Fruit fly (Drosophila melanogaster) whole organism, embryonic: Measurements from ENCODE around the gene Gbs-70E.

Source experiments
- Atf3 ChIP-seq: fragments of 200-800 bp; sonication (Bioruptor generic); optimal IDR thresholded peaks from 3 replicates; lab custom pipeline; 2016; ENCODE audit warnings: missing biosample characterization, missing genetic modification characterization
- B-H2 ChIP-seq: fragments of 200-800 bp; sonication (Bioruptor generic); optimal IDR thresholded peaks from 2 replicates; lab custom pipeline; 2018; ENCODE audit warnings: missing biosample characterization, mild to moderate bottlenecking, missing genetic modification characterization
- C15 ChIP-seq: fragments of 200-800 bp; sonication (Bioruptor generic); IDR thresholded peaks from 3 replicates; pipeline ENCODE4 v1.3.6; 2022; ENCODE audit warnings: missing biosample characterization, missing genetic modification characterization
- CG10321 ChIP-seq: fragments of 200-800 bp; sonication (Bioruptor generic); IDR thresholded peaks from 2 replicates; pipeline ENCODE4 v1.3.6; 2022; ENCODE audit warnings: missing biosample characterization, missing genetic modification characterization
- CG14667 ChIP-seq: fragments of 200-800 bp; sonication (Bioruptor generic); IDR thresholded peaks from 2 replicates; pipeline ENCODE4 v1.3.6; 2022; ENCODE audit warnings: missing biosample characterization, missing genetic modification characterization
- CG15601 ChIP-seq: fragments of 200-800 bp; sonication (Bioruptor generic); optimal IDR thresholded peaks from 3 replicates; lab custom pipeline; 2019; ENCODE audit warnings: missing biosample characterization, mild to moderate bottlenecking, missing genetic modification characterization, moderate library complexity
- CG17829 ChIP-seq: fragments of 200-800 bp; optimal IDR thresholded peaks from 2 replicates; lab custom pipeline; 2019; ENCODE audit warnings: missing biosample characterization, mild to moderate bottlenecking, missing genetic modification characterization, moderate library complexity
- CG1832 ChIP-seq: fragments of 200-800 bp; sonication (Bioruptor generic); optimal IDR thresholded peaks from 2 replicates; lab custom pipeline; 2017; ENCODE audit warnings: missing biosample characterization, mild to moderate bottlenecking, missing genetic modification characterization, inconsistent platforms
- CG2199 ChIP-seq: fragments of 200-800 bp; sonication (Bioruptor generic); IDR thresholded peaks from 3 replicates; pipeline ENCODE4 v1.3.6; 2022; ENCODE audit warnings: missing biosample characterization, missing genetic modification characterization
- CG2678 ChIP-seq: fragments of 200-800 bp; sonication (Bioruptor generic); optimal IDR thresholded peaks from 3 replicates; lab custom pipeline; 2019; ENCODE audit warnings: missing biosample characterization, mild to moderate bottlenecking, missing genetic modification characterization, moderate library complexity
- CG3065 ChIP-seq: fragments of 200-800 bp; sonication (Bioruptor generic); optimal IDR thresholded peaks from 2 replicates; lab custom pipeline; 2016; ENCODE audit warnings: missing biosample characterization, missing genetic modification characterization
- CG7987 ChIP-seq: fragments of 200-800 bp; sonication (Bioruptor generic); optimal IDR thresholded peaks from 2 replicates; lab custom pipeline; 2018; ENCODE audit warnings: missing biosample characterization, mild to moderate bottlenecking, missing genetic modification characterization, moderate library complexity
- CoRest ChIP-seq: fragments of 200-800 bp; sonication (Bioruptor generic); optimal IDR thresholded peaks from 3 replicates; lab custom pipeline; 2018; ENCODE audit warnings: missing biosample characterization, mild to moderate bottlenecking, missing genetic modification characterization, moderate library complexity
- Deaf1 ChIP-seq: fragments of 200-800 bp; optimal IDR thresholded peaks from 3 replicates; lab custom pipeline; 2019; ENCODE audit warnings: missing biosample characterization, mild to moderate bottlenecking, missing genetic modification characterization, moderate library complexity
- Drgx ChIP-seq: fragments of 200-800 bp; sonication (Bioruptor generic); IDR thresholded peaks from 2 replicates; pipeline ENCODE4 v1.3.6; 2022; ENCODE audit warnings: missing biosample characterization, missing genetic modification characterization
- E2f1 ChIP-seq: fragments of 200-800 bp; sonication (Bioruptor generic); IDR thresholded peaks from 2 replicates; pipeline ENCODE4 v1.3.6; 2022; ENCODE audit warnings: missing biosample characterization, missing genetic modification characterization
- Fer2 ChIP-seq: fragments of 200-800 bp; sonication (Bioruptor generic); optimal IDR thresholded peaks from 2 replicates; lab custom pipeline; 2018; ENCODE audit warnings: missing biosample characterization, mild to moderate bottlenecking, missing genetic modification characterization, moderate library complexity
- Jarid2 ChIP-seq: fragments of 200-800 bp; sonication (Bioruptor generic); optimal IDR thresholded peaks from 3 replicates; lab custom pipeline; 2017; ENCODE audit warnings: mild to moderate bottlenecking, missing biosample characterization, missing genetic modification reagents, missing genetic modification characterization
- Myb ChIP-seq: fragments of 200-800 bp; sonication (Bioruptor generic); optimal IDR thresholded peaks from 2 replicates; lab custom pipeline; 2016; ENCODE audit warnings: missing biosample characterization, missing genetic modification characterization
- NC2β ChIP-seq: fragments of 200-800 bp; sonication (Bioruptor generic); optimal IDR thresholded peaks from 2 replicates; lab custom pipeline; 2016; ENCODE audit warnings: missing biosample characterization, missing genetic modification characterization
- Nf-YB ChIP-seq: fragments of 200-800 bp; sonication (Bioruptor generic); optimal IDR thresholded peaks from 3 replicates; lab custom pipeline; 2019; ENCODE audit warnings: missing biosample characterization, mild to moderate bottlenecking, missing genetic modification characterization, moderate library complexity
- NfI ChIP-seq: fragments of 200-800 bp; sonication (Bioruptor generic); optimal IDR thresholded peaks from 3 replicates; lab custom pipeline; 2018; ENCODE audit warnings: missing biosample characterization, mild to moderate bottlenecking, missing genetic modification characterization, moderate library complexity
- Scr ChIP-seq: fragments of 200-800 bp; sonication (Bioruptor generic); IDR thresholded peaks from 2 replicates; pipeline ENCODE4 v1.3.6; 2022; ENCODE audit warnings: missing biosample characterization, missing genetic modification characterization; ENCODE audit not compliant: partially characterized antibody
- Taf1 ChIP-seq: fragments of 200-800 bp; sonication (Bioruptor generic); IDR thresholded peaks from 2 replicates; pipeline ENCODE4 v1.3.6; 2022; ENCODE audit warnings: missing biosample characterization, missing genetic modification characterization
- abd-A ChIP-seq: fragments of 200-800 bp; sonication (Bioruptor generic); optimal IDR thresholded peaks from 3 replicates; lab custom pipeline; 2019; ENCODE audit warnings: missing biosample characterization, mild to moderate bottlenecking, missing genetic modification characterization, moderate library complexity
- cg ChIP-seq: fragments of 200-800 bp; sonication (Bioruptor generic); optimal IDR thresholded peaks from 3 replicates; lab custom pipeline; 2019; ENCODE audit warnings: missing biosample characterization, mild to moderate bottlenecking, missing genetic modification characterization, moderate library complexity
- crol ChIP-seq: fragments of 200-800 bp; sonication (Bioruptor generic); IDR thresholded peaks from 2 replicates; pipeline ENCODE4 v1.3.6; 2022; ENCODE audit warnings: missing biosample characterization, missing genetic modification characterization
- dmrt99B ChIP-seq: fragments of 200-800 bp; sonication (Bioruptor generic); optimal IDR thresholded peaks from 2 replicates; lab custom pipeline; 2018; ENCODE audit warnings: missing biosample characterization, mild to moderate bottlenecking, missing genetic modification characterization, moderate library complexity
- ewg ChIP-seq: fragments of 200-800 bp; sonication (Bioruptor generic); optimal IDR thresholded peaks from 3 replicates; lab custom pipeline; 2017; ENCODE audit warnings: mild to moderate bottlenecking, missing biosample characterization, missing genetic modification reagents, missing genetic modification characterization
- fd3F ChIP-seq: fragments of 200-800 bp; sonication (Bioruptor generic); optimal IDR thresholded peaks from 2 replicates; lab custom pipeline; 2018; ENCODE audit warnings: missing biosample characterization, mild to moderate bottlenecking, missing genetic modification characterization, moderate library complexity
- gem ChIP-seq: fragments of 200-800 bp; sonication (Bioruptor generic); optimal IDR thresholded peaks from 2 replicates; lab custom pipeline; 2019; ENCODE audit warnings: missing biosample characterization, mild to moderate bottlenecking, missing genetic modification characterization, moderate library complexity
- hkb ChIP-seq, 2 experiments: fragments of 200-800 bp in 1 of 2; fragments of >200 bp in 1 of 2; sonication (Bioruptor generic) in 1 of 2; IDR thresholded peaks in 1 of 2; optimal IDR thresholded peaks in 1 of 2; 2 replicates each; pipeline versions ENCODE4 v1.3.6 to Lab custom; 2017 to 2022; ENCODE audit warnings: missing biosample characterization in 1 of 2, missing genetic modification characterization in 1 of 2
- insv ChIP-seq, 2 experiments: fragments of 200-800 bp; sonication (Bioruptor generic); optimal IDR thresholded peaks; 3 replicates each; lab custom pipeline; 2016 to 2018; ENCODE audit warnings: missing biosample characterization in 2 of 2, missing genetic modification characterization in 2 of 2
- nerfin-1 ChIP-seq: fragments of 200-800 bp; sonication (Bioruptor generic); optimal IDR thresholded peaks from 3 replicates; lab custom pipeline; 2019; ENCODE audit warnings: missing biosample characterization, mild to moderate bottlenecking, missing genetic modification characterization, moderate library complexity
- phol ChIP-seq: fragments of 200-800 bp; sonication (Bioruptor generic); optimal IDR thresholded peaks from 3 replicates; lab custom pipeline; 2018; ENCODE audit warnings: missing biosample characterization, mild to moderate bottlenecking, missing genetic modification characterization, moderate library complexity
- pita ChIP-seq: fragments of 200-800 bp; sonication (Bioruptor generic); optimal IDR thresholded peaks from 2 replicates; lab custom pipeline; 2017; ENCODE audit warnings: missing biosample characterization, mild to moderate bottlenecking, missing genetic modification characterization
- pros ChIP-seq: fragments of 200-800 bp; sonication (Bioruptor generic); optimal IDR thresholded peaks from 3 replicates; lab custom pipeline; 2019; ENCODE audit warnings: missing biosample characterization, mild to moderate bottlenecking, missing genetic modification characterization, moderate library complexity
- sc ChIP-seq, 3 experiments: fragments of >200 bp in 2 of 3; fragments of 200-800 bp in 1 of 3; sonication (Bioruptor generic) in 1 of 3; optimal IDR thresholded peaks; 2 replicates in 2 of 3; 3 replicates in 1 of 3; lab custom pipeline; 2017; ENCODE audit warnings: mild to moderate bottlenecking in 1 of 3, missing biosample characterization in 1 of 3, missing genetic modification characterization in 1 of 3, missing genetic modification reagents in 1 of 3
- sd ChIP-seq: fragments of 200-800 bp; sonication (Bioruptor generic); optimal IDR thresholded peaks from 3 replicates; lab custom pipeline; 2018; ENCODE audit warnings: missing biosample characterization, mild to moderate bottlenecking, missing genetic modification characterization, moderate library complexity
- seq ChIP-seq: fragments of 200-800 bp; sonication (Bioruptor generic); IDR thresholded peaks from 2 replicates; pipeline ENCODE4 v1.3.6; 2022; ENCODE audit warnings: missing biosample characterization, missing genetic modification characterization
- stwl ChIP-seq: fragments of 200-800 bp; sonication (Bioruptor generic); optimal IDR thresholded peaks from 3 replicates; lab custom pipeline; 2018; ENCODE audit warnings: missing biosample characterization, mild to moderate bottlenecking, missing genetic modification characterization, moderate library complexity
- tll ChIP-seq, 2 experiments: fragments of 200-800 bp in 1 of 2; fragments of >200 bp in 1 of 2; sonication (Bioruptor generic) in 1 of 2; optimal IDR thresholded peaks; 2 replicates each; lab custom pipeline; 2017 to 2019; ENCODE audit warnings: missing biosample characterization in 2 of 2, missing genetic modification characterization in 2 of 2, mild to moderate bottlenecking in 1 of 2, moderate library complexity in 1 of 2
- tna ChIP-seq: fragments of 200-800 bp; sonication (Bioruptor generic); IDR thresholded peaks from 2 replicates; pipeline ENCODE4 v1.3.6; 2022; ENCODE audit warnings: missing biosample characterization, missing genetic modification characterization; ENCODE audit not compliant: partially characterized antibody
- vnd ChIP-seq: fragments of 200-800 bp; sonication (Bioruptor generic); IDR thresholded peaks from 3 replicates; pipeline ENCODE4 v1.3.6; 2022; ENCODE audit warnings: missing biosample characterization, missing genetic modification characterization; ENCODE audit not compliant: partially characterized antibody
- z ChIP-seq: fragments of 200-800 bp; sonication (Bioruptor generic); IDR thresholded peaks from 3 replicates; pipeline ENCODE4 v1.3.6; 2022; ENCODE audit warnings: missing biosample characterization, missing genetic modification characterization
- zen ChIP-seq: fragments of 200-800 bp; sonication (Bioruptor generic); optimal IDR thresholded peaks from 3 replicates; lab custom pipeline; 2018; ENCODE audit warnings: missing biosample characterization, mild to moderate bottlenecking, missing genetic modification characterization, moderate library complexity

Gbs-70E gene

DNA sequence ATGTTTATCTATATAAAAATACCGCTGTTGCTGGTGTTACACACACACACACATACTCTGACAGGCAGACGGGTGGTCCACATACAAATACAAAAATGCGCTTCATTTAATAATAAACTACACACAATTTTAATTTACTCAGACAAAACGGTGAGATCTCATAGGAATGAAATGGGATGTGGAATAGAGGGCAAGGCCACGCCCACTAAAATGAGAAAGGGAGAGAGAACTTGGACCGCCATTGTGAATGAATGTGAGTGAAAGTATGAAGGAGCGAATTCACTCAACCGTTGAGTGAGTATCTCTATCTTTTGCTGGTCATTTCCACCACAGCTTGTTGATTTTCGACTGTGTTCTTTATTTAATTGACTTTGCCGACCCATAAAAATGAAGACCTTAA is 49.8 kb upstream of the Gbs-70E start (continued):
- TF ChIP-seq phol (tag; lab: Kevin White, UChicago) (peak; percentile 27), z (GFP tag; lab: Robert Waterston, UW) (peak; percentile 99), cg (GFP tag; lab: Kevin White, UChicago) (peak; percentile 51), CG14667 (GFP tag; lab: Robert Waterston, UW) (no peak)

DNA sequence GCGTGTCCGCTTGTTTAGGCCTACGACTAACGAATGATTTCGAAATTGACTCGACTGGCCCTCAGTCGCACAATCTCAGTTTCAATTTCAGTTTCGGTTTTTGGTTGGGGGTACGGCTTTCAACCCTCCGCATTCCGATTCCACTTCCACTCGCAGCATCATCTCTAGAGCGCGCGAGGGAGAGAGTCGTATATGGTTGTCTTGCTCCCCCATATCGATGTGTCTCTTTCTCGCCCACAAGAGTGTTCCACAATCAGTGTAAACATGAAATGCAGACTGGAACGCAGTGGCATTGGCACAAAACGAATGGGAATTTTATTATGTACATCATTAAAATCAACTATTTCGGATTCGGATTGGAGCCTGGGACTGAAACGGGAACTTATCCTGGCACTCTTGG is 48.7 kb upstream of the Gbs-70E start, which contains the start of gene HGTX:
Gene HGTX, minus strand, starts transcription at position 38 of the 400 bp plus-strand sequence.
- TF ChIP-seq sc (optimal IDR thresholded peaks at IDR 0.05; lab: Kevin White, UChicago), result no peak
- no peak for TF ChIP-seq sc (GFP tag; optimal IDR thresholded peaks at IDR 0.05; lab: Kevin White, UChicago)
- no peak for TF ChIP-seq E2f1 (GFP tag; lab: Robert Waterston, UW)
- peak; percentile 43; the same call in 1 of the 2 replicates for TF ChIP-seq crol (GFP tag; lab: Robert Waterston, UW)
- peak; percentile 49 for TF ChIP-seq cg (GFP tag; lab: Kevin White, UChicago)
- TF ChIP-seq Jarid2 (GFP tag; lab: Kevin White, UChicago), result peak; percentile 68
- peak; percentile 81; the same call in 2 of the 3 replicates for TF ChIP-seq CG2199 (GFP tag; lab: Robert Waterston, UW)
- no peak for TF ChIP-seq fd3F
- peak; percentile 93 for TF ChIP-seq Nf-YB (GFP tag; lab: Kevin White, UChicago)
- TF ChIP-seq tll (GFP tag; optimal IDR thresholded peaks at IDR 0.05; lab: Kevin White, UChicago), result peak; percentile 56 to 60
- peak; percentile 53 for TF ChIP-seq nerfin-1 (tag; lab: Kevin White, UChicago)
- TF ChIP-seq hkb (optimal IDR thresholded peaks at IDR 0.05; lab: Kevin White, UChicago), result peak; percentile 37
- no peak for TF ChIP-seq hkb (GFP tag; IDR thresholded peaks at IDR 0.05; lab: Robert Waterston, UW)
- TF ChIP-seq CoRest (tag; lab: Kevin White, UChicago), result peak; percentile 21
- TF ChIP-seq CG3065 (GFP tag; lab: Kevin White, UChicago), result peak; percentile 11
- peak in 1 of 2 experiments; percentile 76 for TF ChIP-seq insv (GFP tag; optimal IDR thresholded peaks at IDR 0.05; lab: Kevin White, UChicago)
- TF ChIP-seq CG1832, result peak; percentile 96
- TF ChIP-seq Deaf1, result peak; percentile 43
- peak; percentile 89 for TF ChIP-seq CG10321 (GFP tag; lab: Robert Waterston, UW)
- no peak for TF ChIP-seq Fer2
- peak; percentile 58 for TF ChIP-seq abd-A (tag; lab: Kevin White, UChicago)
- TF ChIP-seq gem (tag; lab: Kevin White, UChicago), result no peak
- no peak for TF ChIP-seq Myb (GFP tag; lab: Kevin White, UChicago)
- TF ChIP-seq CG2678 (tag; lab: Kevin White, UChicago), result no peak
- TF ChIP-seq tna (GFP tag; lab: Robert Waterston, UW), result 0 out of 2 replicates have a peak, but pooled peaks have one; percentile 43
- peak; percentile 97 for TF ChIP-seq CG15601 (tag; lab: Kevin White, UChicago)
- peak; percentile 33 for TF ChIP-seq CG17829 (tag; lab: Kevin White, UChicago)
- TF ChIP-seq pros (GFP tag; lab: Kevin White, UChicago), result peak; percentile 4
- no peak for TF ChIP-seq stwl (tag; lab: Kevin White, UChicago)
- no peak for TF ChIP-seq dmrt99B (tag; lab: Kevin White, UChicago)
- TF ChIP-seq Scr (GFP tag; lab: Robert Waterston, UW), result no peak; the same call in 1 of the 2 replicates
- TF ChIP-seq pita (GFP tag; lab: Kevin White, UChicago), result no peak
- TF ChIP-seq ewg (GFP tag; lab: Kevin White, UChicago), result peak; percentile 74
- TF ChIP-seq Drgx (GFP tag; lab: Robert Waterston, UW), result no peak
- no peak for TF ChIP-seq NC2β
- no peak for TF ChIP-seq C15 (GFP tag; lab: Robert Waterston, UW)
- TF ChIP-seq vnd (GFP tag; lab: Robert Waterston, UW), result no peak
- TF ChIP-seq B-H2 (GFP tag; lab: Kevin White, UChicago), result no peak
- TF ChIP-seq zen (tag; lab: Kevin White, UChicago), result peak; percentile 60
- no peak for TF ChIP-seq NfI (GFP tag; lab: Kevin White, UChicago)
- no peak for TF ChIP-seq Atf3
- TF ChIP-seq Taf1, result no peak
- peak; percentile 75 for TF ChIP-seq sd
- TF ChIP-seq seq (GFP tag; lab: Robert Waterston, UW), result peak; percentile 70
- TF ChIP-seq CG7987 (GFP tag; lab: Kevin White, UChicago), result no peak
